Worm (Caenorhabditis elegans) whole organism, early embryonic: ENCODE measurements around the gene Y39A1A.16.

Experiments
- B0310.2 ChIP-seq: sonication (generic microtip); optimal IDR thresholded peaks from 2 replicates; lab custom pipeline; 2016; ENCODE audit warnings: mild to moderate bottlenecking, missing genetic modification characterization, missing compliant biosample characterization
- F13C5.2 ChIP-seq: sonication (generic microtip); optimal IDR thresholded peaks from 2 replicates; lab custom pipeline; 2017; ENCODE audit warnings: mild to moderate bottlenecking, missing genetic modification characterization, inconsistent platforms, missing compliant biosample characterization
- aly-1 ChIP-seq: sonication (generic microtip); optimal IDR thresholded peaks from 2 replicates; lab custom pipeline; 2016; ENCODE audit warnings: missing genetic modification characterization, missing compliant biosample characterization
- ama-1 ChIP-seq: fragments of 150-350 bp; optimal IDR thresholded peaks from 2 replicates; lab custom pipeline; 2014
- ceh-13 ChIP-seq: fragments of 200-800 bp; sonication (Bioruptor generic); optimal IDR thresholded peaks from 2 replicates; lab custom pipeline; 2018; ENCODE audit warnings: mild to moderate bottlenecking, missing genetic modification characterization, missing compliant biosample characterization
- ceh-36 ChIP-seq: sonication (generic microtip); optimal IDR thresholded peaks from 2 replicates; lab custom pipeline; 2016; ENCODE audit warnings: missing genetic modification characterization, inconsistent platforms, missing compliant biosample characterization
- ets-7 ChIP-seq: sonication (generic microtip); optimal IDR thresholded peaks from 2 replicates; lab custom pipeline; 2016; ENCODE audit warnings: missing genotype, missing genetic modification characterization, missing compliant biosample characterization
- flt-1 ChIP-seq: fragments of 200-800 bp; sonication (Bioruptor generic); IDR thresholded peaks from 2 replicates; pipeline ENCODE4 v1.3.6; 2022; ENCODE audit warnings: missing genetic modification characterization, missing compliant biosample characterization
- hmbx-1 ChIP-seq: sonication (generic microtip); optimal IDR thresholded peaks from 2 replicates; lab custom pipeline; 2016; ENCODE audit warnings: mild to moderate bottlenecking, missing genetic modification characterization, missing compliant biosample characterization
- hmg-4 ChIP-seq: fragments of 200-800 bp; sonication (Bioruptor generic); optimal IDR thresholded peaks from 2 replicates; lab custom pipeline; 2018; ENCODE audit warnings: mild to moderate bottlenecking, missing genetic modification characterization, missing compliant biosample characterization
- hnd-1 ChIP-seq: sonication (generic microtip); optimal IDR thresholded peaks from 2 replicates; lab custom pipeline; 2016; ENCODE audit warnings: missing genetic modification characterization, missing compliant biosample characterization
- pes-1 ChIP-seq: fragments of 200-800 bp; sonication (Bioruptor generic); IDR thresholded peaks from 2 replicates; pipeline ENCODE4 v1.3.6; 2022; ENCODE audit warnings: missing genetic modification reagents, missing genetic modification characterization, missing compliant biosample characterization
- scrt-1 ChIP-seq: fragments of 200-800 bp; sonication (Bioruptor generic); IDR thresholded peaks from 2 replicates; pipeline ENCODE4 v1.3.6; 2022; ENCODE audit warnings: missing genetic modification characterization, missing compliant biosample characterization
- sea-1 ChIP-seq: fragments of 200-800 bp; sonication (Bioruptor generic); conservative IDR thresholded peaks from 2 replicates; pipeline ENCODE4 v1.3.6; 2022; ENCODE audit warnings: missing genetic modification characterization, missing compliant biosample characterization
- tbx-11 ChIP-seq: fragments of 200-800 bp; sonication (Bioruptor generic); IDR thresholded peaks from 2 replicates; pipeline ENCODE4 v1.3.6; 2022; ENCODE audit warnings: missing genetic modification characterization, missing compliant biosample characterization
- tbx-37 ChIP-seq: fragments of 200-800 bp; sonication (Bioruptor generic); conservative IDR thresholded peaks from 2 replicates; pipeline ENCODE4 v1.3.6; 2022; ENCODE audit warnings: missing genetic modification reagents, missing genetic modification characterization, missing compliant biosample characterization
- tra-4 ChIP-seq: sonication (generic microtip); optimal IDR thresholded peaks from 2 replicates; lab custom pipeline; 2017; ENCODE audit warnings: missing genetic modification characterization, missing compliant biosample characterization

Y39A1A.16 gene

ce11 chrIII:10636493-10637031 is 42.5 kb upstream of the Y39A1A.16 start:
- TF ChIP-seq aly-1, result no peak

ce11 chrIII:10637933-10638332 is 41.1 kb upstream of the Y39A1A.16 start:
- TF ChIP-seq hnd-1 (tag; lab: Kevin White, UChicago) (no peak), F13C5.2 (tag; lab: Kevin White, UChicago) (no peak), tbx-37 (GFP tag; lab: Robert Waterston, UW) (no peak), pes-1 (GFP tag; lab: Robert Waterston, UW) (no peak), B0310.2 (tag; lab: Kevin White, UChicago) (no peak), aly-1 (no peak)

- TF ChIP-seq tbx-37 (GFP tag; lab: Robert Waterston, UW) (no peak), ceh-13 (no peak), flt-1 (no peak), ets-7 (tag; lab: Kevin White, UChicago) (no peak), hnd-1 (tag; lab: Kevin White, UChicago) (no peak), F13C5.2 (tag; lab: Kevin White, UChicago) (no peak), ceh-36 (no peak), sea-1 (GFP tag; lab: Robert Waterston, UW) (no peak), aly-1 (no peak), tbx-11 (GFP tag; lab: Robert Waterston, UW) (no peak), ama-1 (lab: Kevin White, UChicago) (no peak)
These were observed 40.6 kb upstream of the Y39A1A.16 start, which contains the start of gene Y39A1A.27 for ce11 chrIII:10638339-10639021. TSS of gene Y39A1A.27 (plus strand) at chrIII:10638971.

DNA sequence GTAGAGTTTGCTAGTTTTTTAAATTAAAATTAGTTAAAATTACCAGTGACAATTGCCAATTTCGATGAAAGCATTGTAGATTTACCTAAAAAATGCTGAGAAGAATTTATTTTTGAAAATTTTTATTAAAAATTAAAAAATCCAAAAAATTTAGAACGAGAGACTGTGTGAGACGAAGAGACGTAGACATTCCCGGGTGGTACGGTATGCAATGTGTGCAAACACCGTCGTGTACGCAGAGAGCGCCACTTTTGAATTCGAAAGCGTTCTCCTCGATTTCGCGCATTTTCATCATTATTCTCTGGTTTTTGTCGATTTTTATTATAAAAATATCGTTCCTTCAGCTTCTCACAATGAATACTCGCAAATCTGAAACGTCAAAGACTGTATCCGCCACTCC is 36.3 kb upstream of the Y39A1A.16 start, which contains the start of the genes dhs-11 and orc-1:
Gene dhs-11, minus strand, starts transcription at position 85 of the 400 bp plus-strand sequence.
Gene orc-1, plus strand, starts transcription at position 349 of the 400 bp plus-strand sequence.
- TF ChIP-seq ets-7 (tag; lab: Kevin White, UChicago) (no peak), pes-1 (GFP tag; lab: Robert Waterston, UW) (no peak), tbx-37 (GFP tag; lab: Robert Waterston, UW) (no peak), flt-1 (no peak), hmg-4 (GFP tag; lab: Kevin White, UChicago) (no peak), ama-1 (lab: Kevin White, UChicago) (no peak), ceh-36 (no peak), aly-1 (no peak), F13C5.2 (tag; lab: Kevin White, UChicago) (no peak), tbx-11 (GFP tag; lab: Robert Waterston, UW) (no peak), scrt-1 (GFP tag; lab: Robert Waterston, UW) (no peak), ceh-13 (no peak), B0310.2 (tag; lab: Kevin White, UChicago) (no peak)

ce11 chrIII:10646094-10646493 is 33.0 kb upstream of the Y39A1A.16 start, which contains the start of gene orc-4:
TSS of gene orc-4 (plus strand) at chrIII:10646170.
- TF ChIP-seq tbx-37 (GFP tag; lab: Robert Waterston, UW) (no peak), ceh-13 (no peak), tra-4 (tag; lab: Kevin White, UChicago) (no peak)

DNA sequence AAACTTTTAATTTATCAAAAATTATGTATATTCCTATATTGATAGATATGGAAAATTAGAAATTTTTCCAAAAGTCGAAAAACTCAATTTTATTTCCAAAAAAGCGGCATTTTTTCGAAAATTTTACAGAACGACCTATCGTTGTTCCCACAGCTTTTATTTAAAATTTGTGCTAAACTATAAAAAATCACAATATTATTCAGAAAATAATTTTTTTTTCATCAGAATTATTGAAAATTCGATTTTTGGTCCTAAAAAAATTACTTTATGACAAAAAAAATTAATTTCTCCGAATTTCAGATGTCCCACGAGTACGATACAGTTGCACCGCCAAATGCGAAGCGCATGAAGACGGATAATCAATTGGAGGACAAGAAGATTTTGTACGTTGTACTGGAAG is 29.9 kb upstream of the Y39A1A.16 start, which contains the start of gene emg-1:
Gene emg-1, plus strand, starts transcription at position 301 of the 400 bp plus-strand sequence.
- TF ChIP-seq ama-1 (lab: Kevin White, UChicago) (no peak), tra-4 (tag; lab: Kevin White, UChicago) (no peak), aly-1 (no peak), ceh-36 (no peak), tbx-11 (GFP tag; lab: Robert Waterston, UW) (no peak), pes-1 (GFP tag; lab: Robert Waterston, UW) (no peak), hnd-1 (tag; lab: Kevin White, UChicago) (no peak), hmg-4 (GFP tag; lab: Kevin White, UChicago) (no peak), ets-7 (tag; lab: Kevin White, UChicago) (no peak), ceh-13 (no peak)

- TF ChIP-seq F13C5.2 (tag; lab: Kevin White, UChicago), result peak; percentile 41
- no peak for TF ChIP-seq hmbx-1 (tag; lab: Kevin White, UChicago)
- no peak for TF ChIP-seq ceh-13
- TF ChIP-seq flt-1, result peak; percentile 37; the same call in 1 of the 2 replicates
- peak; percentile 45 for TF ChIP-seq hmg-4 (GFP tag; lab: Kevin White, UChicago)
These were observed 27.4 kb upstream of the Y39A1A.16 start for ce11 chrIII:10651634-10652033.

ce11 chrIII:10652833-10653232 is 26.2 kb upstream of the Y39A1A.16 start:
- TF ChIP-seq aly-1 (no peak), hmg-4 (GFP tag; lab: Kevin White, UChicago) (no peak), scrt-1 (GFP tag; lab: Robert Waterston, UW) (no peak), sea-1 (GFP tag; lab: Robert Waterston, UW) (no peak), pes-1 (GFP tag; lab: Robert Waterston, UW) (no peak), tbx-37 (GFP tag; lab: Robert Waterston, UW) (no peak), hmbx-1 (tag; lab: Kevin White, UChicago) (no peak), ama-1 (lab: Kevin White, UChicago) (no peak), ceh-36 (no peak), tbx-11 (GFP tag; lab: Robert Waterston, UW) (no peak), ets-7 (tag; lab: Kevin White, UChicago) (no peak), flt-1 (no peak), tra-4 (tag; lab: Kevin White, UChicago) (no peak)
